Worm (Caenorhabditis elegans) whole organism, L2 larva: ENCODE results near the gene ZK616.5.

Experiments used
- C34F6.9 ChIP-seq: fragments of 150-350 bp; optimal IDR thresholded peaks from 2 replicates; lab custom pipeline; 2014; ENCODE audit warnings: missing biosample characterization, missing genetic modification characterization
- F13H6.1 ChIP-seq: sonication (generic microtip); optimal IDR thresholded peaks from 2 replicates; lab custom pipeline; 2016; ENCODE audit warnings: missing genetic modification characterization, missing compliant biosample characterization
- R02D3.7 ChIP-seq: fragments of 150-350 bp; optimal IDR thresholded peaks from 2 replicates; lab custom pipeline; 2014; ENCODE audit warnings: missing biosample characterization, missing genetic modification characterization
- Y55F3AM.14 ChIP-seq: fragments of 200-800 bp; sonication (Bioruptor generic); optimal IDR thresholded peaks from 2 replicates; lab custom pipeline; 2018; ENCODE audit warnings: mild to moderate bottlenecking, missing genetic modification characterization, missing compliant biosample characterization
- ZK546.5 ChIP-seq: sonication (generic microtip); optimal IDR thresholded peaks from 2 replicates; lab custom pipeline; 2017; ENCODE audit warnings: missing biosample characterization, missing genetic modification characterization
- alr-1 ChIP-seq: fragments of 150-350 bp; optimal IDR thresholded peaks from 2 replicates; lab custom pipeline; 2014; ENCODE audit warnings: missing biosample characterization, missing genetic modification characterization
- aly-2 ChIP-seq: fragments of 150-350 bp; optimal IDR thresholded peaks from 2 replicates; lab custom pipeline; 2014; ENCODE audit warnings: missing biosample characterization, missing genetic modification characterization
- ama-1 ChIP-seq: fragments of 150-350 bp; optimal IDR thresholded peaks from 2 replicates; lab custom pipeline; 2018; ENCODE audit warnings: inconsistent platforms
- blmp-1 ChIP-seq: sonication (generic microtip); optimal IDR thresholded peaks from 2 replicates; lab custom pipeline; 2017; ENCODE audit warnings: missing genetic modification characterization, mild to moderate bottlenecking, missing compliant biosample characterization, antibody characterized with exemption, moderate library complexity; ENCODE audit not compliant: insufficient read depth
- ceh-16 ChIP-seq: fragments of 150-350 bp; optimal IDR thresholded peaks from 2 replicates; lab custom pipeline; 2014; ENCODE audit warnings: missing biosample characterization, missing genetic modification characterization
- ceh-82 ChIP-seq: fragments of 150-350 bp; optimal IDR thresholded peaks from 2 replicates; lab custom pipeline; 2014; ENCODE audit warnings: missing biosample characterization, missing genetic modification characterization
- crh-2 ChIP-seq: sonication (generic microtip); optimal IDR thresholded peaks from 2 replicates; lab custom pipeline; 2017; ENCODE audit warnings: missing biosample characterization, missing genetic modification characterization
- dmd-4 ChIP-seq: sonication (generic microtip); optimal IDR thresholded peaks from 2 replicates; lab custom pipeline; 2017; ENCODE audit warnings: missing biosample characterization, missing genetic modification characterization
- egl-27 ChIP-seq: sonication (generic microtip); optimal IDR thresholded peaks from 3 replicates; lab custom pipeline; 2017; ENCODE audit warnings: missing biosample characterization, missing genetic modification reagents, missing genetic modification characterization
- elt-1 ChIP-seq: fragments of 150-350 bp; optimal IDR thresholded peaks from 2 replicates; lab custom pipeline; 2014; ENCODE audit warnings: missing biosample characterization, missing genetic modification characterization
- elt-3 ChIP-seq: sonication (generic microtip); optimal IDR thresholded peaks from 2 replicates; lab custom pipeline; 2017; ENCODE audit warnings: missing biosample characterization, missing genetic modification characterization
- fos-1 ChIP-seq: fragments of 150-350 bp; optimal IDR thresholded peaks from 2 replicates; lab custom pipeline; 2014; ENCODE audit warnings: missing biosample characterization, missing genetic modification characterization
- gmeb-1 ChIP-seq: fragments of 150-350 bp; optimal IDR thresholded peaks from 2 replicates; lab custom pipeline; 2014; ENCODE audit warnings: missing biosample characterization, missing genetic modification characterization
- lin-11 ChIP-seq: fragments of 150-350 bp; sonication (generic microtip); optimal IDR thresholded peaks from 2 replicates; lab custom pipeline; 2014; ENCODE audit warnings: missing biosample characterization, missing genetic modification characterization, inconsistent platforms, mixed read lengths
- lin-13 ChIP-seq: fragments of 150-350 bp; optimal IDR thresholded peaks from 2 replicates; lab custom pipeline; 2014; ENCODE audit warnings: missing biosample characterization, missing genetic modification reagents, missing genetic modification characterization
- lin-39 ChIP-seq: fragments of 150-350 bp; optimal IDR thresholded peaks from 2 replicates; lab custom pipeline; 2014; ENCODE audit warnings: missing biosample characterization, missing genetic modification reagents, missing genetic modification characterization
- lsy-2 ChIP-seq, 2 experiments: fragments of 150-350 bp in 1 of 2; sonication (generic microtip) in 1 of 2; optimal IDR thresholded peaks; 2 replicates each; lab custom pipeline; 2014 to 2017; ENCODE audit warnings: missing biosample characterization in 2 of 2, missing genetic modification characterization in 2 of 2
- mab-5 ChIP-seq: fragments of 150-350 bp; optimal IDR thresholded peaks from 2 replicates; lab custom pipeline; 2014; ENCODE audit warnings: missing biosample characterization, missing genetic modification characterization
- mbf-1 ChIP-seq: sonication (generic microtip); optimal IDR thresholded peaks from 2 replicates; lab custom pipeline; 2017; ENCODE audit warnings: missing biosample characterization, missing genetic modification characterization
- mdl-1 ChIP-seq, 2 experiments: fragments of 150-350 bp in 1 of 2; sonication (generic microtip) in 1 of 2; optimal IDR thresholded peaks; 2 replicates each; lab custom pipeline; 2017; ENCODE audit warnings: missing biosample characterization in 2 of 2, missing genetic modification characterization in 2 of 2
- nhr-10 ChIP-seq: sonication (generic microtip); optimal IDR thresholded peaks from 2 replicates; lab custom pipeline; 2017; ENCODE audit warnings: missing biosample characterization, missing genetic modification characterization
- nhr-11 ChIP-seq: fragments of 150-350 bp; optimal IDR thresholded peaks from 2 replicates; lab custom pipeline; 2014; ENCODE audit warnings: missing biosample characterization, missing genetic modification characterization
- nhr-12 ChIP-seq: fragments of 150-350 bp; optimal IDR thresholded peaks from 2 replicates; lab custom pipeline; 2014; ENCODE audit warnings: missing biosample characterization, missing genetic modification characterization
- nhr-129 ChIP-seq: fragments of 150-350 bp; optimal IDR thresholded peaks from 2 replicates; lab custom pipeline; 2014; ENCODE audit warnings: missing biosample characterization, missing genetic modification characterization
- nhr-21 ChIP-seq: fragments of 150-350 bp; optimal IDR thresholded peaks from 2 replicates; lab custom pipeline; 2014; ENCODE audit warnings: missing biosample characterization, missing genetic modification characterization
- nhr-23 ChIP-seq: fragments of 150-350 bp; optimal IDR thresholded peaks from 2 replicates; lab custom pipeline; 2014; ENCODE audit warnings: missing biosample characterization, missing genetic modification reagents, missing genetic modification characterization
- nhr-237 ChIP-seq: fragments of 150-350 bp; optimal IDR thresholded peaks from 2 replicates; lab custom pipeline; 2014; ENCODE audit warnings: missing biosample characterization, missing genetic modification characterization
- nhr-25 ChIP-seq: fragments of 150-350 bp; sonication (generic microtip); optimal IDR thresholded peaks from 3 replicates; lab custom pipeline; 2014; ENCODE audit warnings: missing biosample characterization, missing genetic modification characterization
- nhr-6 ChIP-seq: fragments of 150-350 bp; optimal IDR thresholded peaks from 2 replicates; lab custom pipeline; 2014; ENCODE audit warnings: missing biosample characterization, missing genetic modification characterization
- nhr-77 ChIP-seq: fragments of 150-350 bp; optimal IDR thresholded peaks from 2 replicates; lab custom pipeline; 2014; ENCODE audit warnings: missing biosample characterization, missing genetic modification characterization
- peb-1 ChIP-seq: fragments of 150-350 bp; optimal IDR thresholded peaks from 2 replicates; lab custom pipeline; 2014; ENCODE audit warnings: missing biosample characterization, missing genetic modification characterization
- sem-4 ChIP-seq: fragments of 150-350 bp; optimal IDR thresholded peaks from 2 replicates; lab custom pipeline; 2014; ENCODE audit warnings: missing biosample characterization, missing genetic modification reagents, missing genetic modification characterization
- skn-1 ChIP-seq: sonication (generic microtip); optimal IDR thresholded peaks from 2 replicates; lab custom pipeline; 2017; ENCODE audit warnings: missing biosample characterization, missing genetic modification characterization
- sma-3 ChIP-seq: sonication (generic microtip); optimal IDR thresholded peaks from 2 replicates; lab custom pipeline; 2016; ENCODE audit warnings: missing genetic modification reagents, missing genetic modification characterization, missing compliant biosample characterization
- sma-9 ChIP-seq, 2 experiments: fragments of 150-350 bp in 1 of 2; sonication (generic microtip) in 1 of 2; optimal IDR thresholded peaks; 2 replicates each; lab custom pipeline; 2014 to 2016; ENCODE audit warnings: missing genetic modification characterization in 2 of 2, mild to moderate bottlenecking in 1 of 2, missing biosample characterization in 1 of 2, missing compliant biosample characterization in 1 of 2, missing genetic modification reagents in 1 of 2, moderate library complexity in 1 of 2
- snpc-4 ChIP-seq: fragments of 150-350 bp; optimal IDR thresholded peaks from 2 replicates; lab custom pipeline; 2014; ENCODE audit warnings: missing biosample characterization, missing genetic modification characterization
- unc-39 ChIP-seq: fragments of 150-350 bp; optimal IDR thresholded peaks from 2 replicates; lab custom pipeline; 2014; ENCODE audit warnings: missing biosample characterization, missing genetic modification characterization
- unc-55 ChIP-seq: fragments of 150-350 bp; sonication (generic microtip); optimal IDR thresholded peaks from 3 replicates; lab custom pipeline; 2014; ENCODE audit warnings: missing biosample characterization, missing genetic modification reagents, missing genetic modification characterization
- unc-62 ChIP-seq: fragments of 150-350 bp; optimal IDR thresholded peaks from 2 replicates; lab custom pipeline; 2014; ENCODE audit warnings: missing biosample characterization, missing genetic modification reagents, missing genetic modification characterization
- zag-1 ChIP-seq: fragments of 150-350 bp; optimal IDR thresholded peaks from 2 replicates; lab custom pipeline; 2014; ENCODE audit warnings: missing biosample characterization, missing genetic modification characterization
- ztf-1 ChIP-seq: fragments of 200-800 bp; sonication (Bioruptor generic); conservative IDR thresholded peaks from 2 replicates; pipeline ENCODE4 v1.3.6; 2022; ENCODE audit warnings: missing genetic modification characterization, missing compliant biosample characterization
- ztf-11 ChIP-seq: sonication (generic microtip); optimal IDR thresholded peaks from 2 replicates; lab custom pipeline; 2017; ENCODE audit warnings: missing biosample characterization, missing genetic modification characterization
- ztf-4 ChIP-seq: fragments of 150-350 bp; optimal IDR thresholded peaks from 2 replicates; lab custom pipeline; 2014; ENCODE audit warnings: missing biosample characterization, missing genetic modification characterization

ZK616.5 gene

DNA sequence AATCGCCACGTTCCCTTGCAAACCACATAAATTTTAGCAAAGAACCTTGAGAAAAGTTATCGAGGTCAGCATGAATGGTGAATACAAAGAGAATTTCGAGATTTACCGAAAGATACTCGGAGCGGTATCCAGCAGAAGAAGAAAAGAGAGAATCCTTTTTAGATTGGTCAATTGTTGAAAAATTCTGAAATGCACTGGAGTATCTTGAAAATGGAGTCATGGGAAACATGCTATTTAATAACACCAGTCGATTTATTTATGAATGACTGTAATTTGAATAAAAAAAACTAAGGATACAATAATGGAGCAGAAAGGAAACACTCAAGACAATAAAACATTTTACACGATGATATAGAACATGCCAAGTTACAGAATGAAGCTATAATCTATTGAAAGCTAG lies 1.8 kb upstream of the ZK616.5 start:
- TF ChIP-seq nhr-23 (tag; lab: Kevin White, UChicago), result no peak
- peak; percentile 13 for TF ChIP-seq nhr-25

- TF ChIP-seq gmeb-1 (tag; lab: Kevin White, UChicago) (peak; percentile 40), fos-1 (tag; lab: Kevin White, UChicago) (peak; percentile 19), blmp-1 (tag; lab: Kevin White, UChicago) (no peak), sma-9 (GFP tag; optimal IDR thresholded peaks at IDR 0.05; lab: Kevin White, UChicago) (peak; percentile 16), sma-9 (tag; optimal IDR thresholded peaks at IDR 0.05; lab: Kevin White, UChicago) (no peak)
These were observed 1.8 kb downstream of the ZK616.5 start for ce11 chrIV:5393566-5393965.

- TF ChIP-seq nhr-10 (peak; percentile 74), F13H6.1 (peak; percentile 77), ZK546.5 (peak; percentile 25), elt-3 (tag; lab: Kevin White, UChicago) (no peak), fos-1 (tag; lab: Kevin White, UChicago) (peak; percentile 60), ztf-4 (no peak), peb-1 (tag; lab: Kevin White, UChicago) (no peak), R02D3.7 (tag; lab: Kevin White, UChicago) (peak; percentile 25), C34F6.9 (peak; percentile 90), mbf-1 (tag; lab: Kevin White, UChicago) (no peak), alr-1 (tag; lab: Kevin White, UChicago) (no peak), elt-1 (tag; lab: Kevin White, UChicago) (no peak), mab-5 (tag; lab: Kevin White, UChicago) (peak; percentile 83), Y55F3AM.14 (GFP tag; lab: Kevin White, UChicago) (no peak), lin-13 (GFP tag; lab: Kevin White, UChicago) (peak; percentile 77), mdl-1 (tag; optimal IDR thresholded peaks at IDR 0.05; lab: Kevin White, UChicago) (no peak), nhr-21 (tag; lab: Kevin White, UChicago) (peak; percentile 51), skn-1 (peak; percentile 16), lsy-2 (tag; optimal IDR thresholded peaks at IDR 0.05; lab: Kevin White, UChicago) (peak; percentile 87 to 92), unc-62 (GFP tag; lab: Kevin White, UChicago) (no peak), nhr-12 (tag; lab: Kevin White, UChicago) (no peak), nhr-23 (tag; lab: Kevin White, UChicago) (no peak), nhr-129 (tag; lab: Kevin White, UChicago) (peak; percentile 60), lin-11 (tag; lab: Kevin White, UChicago) (peak; percentile 55), lin-39 (tag; lab: Kevin White, UChicago) (no peak), nhr-11 (no peak), ztf-11 (tag; lab: Kevin White, UChicago) (no peak), nhr-25 (peak; percentile 74), sma-3 (GFP tag; lab: Kevin White, UChicago) (peak; percentile 69), zag-1 (peak; percentile 27), nhr-6 (tag; lab: Kevin White, UChicago) (peak; percentile 63), snpc-4 (peak; percentile 64), ceh-16 (tag; lab: Kevin White, UChicago) (peak; percentile 66), unc-39 (no peak), crh-2 (tag; lab: Kevin White, UChicago) (peak; percentile 83), dmd-4 (tag; lab: Kevin White, UChicago) (no peak), ztf-1 (GFP tag; lab: Robert Waterston, UW) (no peak), nhr-77 (no peak), egl-27 (tag; lab: Kevin White, UChicago) (peak; percentile 70), aly-2 (tag; lab: Kevin White, UChicago) (no peak), ama-1 (lab: Kevin White, UChicago) (no peak), blmp-1 (tag; lab: Kevin White, UChicago) (peak; percentile 49), sma-9 (GFP tag; optimal IDR thresholded peaks at IDR 0.05; lab: Kevin White, UChicago) (peak; percentile 84), sma-9 (tag; optimal IDR thresholded peaks at IDR 0.05; lab: Kevin White, UChicago) (no peak), unc-55 (GFP tag; lab: Kevin White, UChicago) (peak; percentile 90), gmeb-1 (tag; lab: Kevin White, UChicago) (peak; percentile 85), ceh-82 (no peak), nhr-237 (tag; lab: Kevin White, UChicago) (no peak), sem-4 (tag; lab: Kevin White, UChicago) (peak; percentile 67)
These were observed 3.0 kb downstream of the ZK616.5 start, which contains the start of the genes perm-3 and swsn-6 for ce11 chrIV:5394687-5395086. Gene perm-3 (minus strand): TSS chrIV:5394804. Gene swsn-6 (plus strand): TSS chrIV:5395033.
